Worm (Caenorhabditis elegans) whole organism, young adult: ENCODE results near the gene C35D10.5.

Experiments used
- F39B2.1 ChIP-seq: fragments of 200-800 bp; sonication (Bioruptor generic); IDR thresholded peaks from 2 replicates; pipeline ENCODE4 v1.3.6; 2022; ENCODE audit warnings: missing genetic modification reagents, missing genetic modification characterization, missing compliant biosample characterization
- F55B11.4 ChIP-seq: sonication (generic microtip); optimal IDR thresholded peaks from 2 replicates; lab custom pipeline; 2016; ENCODE audit warnings: missing compliant biosample characterization, missing genetic modification characterization, borderline replicate concordance; ENCODE audit not compliant: insufficient read depth
- ama-1 ChIP-seq, 3 experiments: fragments of 150-350 bp in 1 of 3; sonication (generic microtip) in 2 of 3; optimal IDR thresholded peaks; 2 replicates each; lab custom pipeline; 2014 to 2018; ENCODE audit warnings: missing biosample characterization in 2 of 3, missing genetic modification characterization in 2 of 3, missing genetic modification reagents in 2 of 3
- ceh-79 ChIP-seq: sonication (generic microtip); optimal IDR thresholded peaks from 2 replicates; lab custom pipeline; 2017; ENCODE audit warnings: mild to moderate bottlenecking, missing genetic modification characterization, missing compliant biosample characterization
- chd-7 ChIP-seq: sonication (generic microtip); optimal IDR thresholded peaks from 2 replicates; lab custom pipeline; 2016; ENCODE audit warnings: mild to moderate bottlenecking, missing genetic modification characterization, moderate library complexity, missing compliant biosample characterization
- dpl-1 ChIP-seq: fragments of 150-350 bp; optimal IDR thresholded peaks from 2 replicates; lab custom pipeline; 2014; ENCODE audit warnings: missing biosample characterization, missing genetic modification reagents, missing genetic modification characterization
- egl-44 ChIP-seq: fragments of 200-800 bp; sonication (Bioruptor generic); IDR thresholded peaks from 2 replicates; pipeline ENCODE4 v1.3.6; 2022; ENCODE audit warnings: missing genetic modification reagents, missing genetic modification characterization, missing compliant biosample characterization
- hrde-1 ChIP-seq: sonication (generic microtip); optimal IDR thresholded peaks from 2 replicates; lab custom pipeline; 2016; ENCODE audit warnings: missing genetic modification characterization, mild to moderate bottlenecking, missing compliant biosample characterization, moderate library complexity, missing genotype, missing genetic modification reagents, borderline replicate concordance
- lin-40 ChIP-seq: sonication (generic microtip); optimal IDR thresholded peaks from 2 replicates; lab custom pipeline; 2016; ENCODE audit warnings: missing genetic modification characterization, mild to moderate bottlenecking, missing compliant biosample characterization, missing genotype, missing genetic modification reagents
- unc-130 ChIP-seq: sonication (generic microtip); optimal IDR thresholded peaks from 2 replicates; lab custom pipeline; 2016; ENCODE audit warnings: missing genetic modification reagents, missing genetic modification characterization, missing compliant biosample characterization
- ztf-25 ChIP-seq: fragments of 200-800 bp; sonication (Bioruptor generic); IDR thresholded peaks from 2 replicates; pipeline ENCODE4 v1.3.6; 2022; ENCODE audit warnings: missing genetic modification reagents, missing genetic modification characterization, missing compliant biosample characterization
- ztf-3 ChIP-seq: fragments of 200-800 bp; sonication (Bioruptor generic); optimal IDR thresholded peaks from 2 replicates; lab custom pipeline; 2018; ENCODE audit warnings: mild to moderate bottlenecking, missing genetic modification characterization, missing compliant biosample characterization

ce11 chrIII:4861744-4862401, at the start of gene C35D10.5, which contains the start of gene C35D10.10:
- TF ChIP-seq hrde-1 (tag; lab: Kevin White, UChicago) (no peak), chd-7 (no peak), F55B11.4 (tag; lab: Kevin White, UChicago) (no peak), ama-1 (optimal IDR thresholded peaks at IDR 0.05; lab: Kevin White, UChicago) (no peak), ama-1 (GFP tag; optimal IDR thresholded peaks at IDR 0.05; lab: Kevin White, UChicago) (no peak), ceh-79 (tag; lab: Kevin White, UChicago) (no peak), F39B2.1 (GFP tag; lab: Robert Waterston, UW) (no peak), ztf-25 (GFP tag; lab: Robert Waterston, UW) (no peak), unc-130 (GFP tag; lab: Kevin White, UChicago) (peak; percentile 10), ztf-3 (GFP tag; lab: Kevin White, UChicago) (no peak), dpl-1 (GFP tag; lab: Kevin White, UChicago) (no peak), egl-44 (no peak), lin-40 (tag; lab: Kevin White, UChicago) (no peak)
